Worm (Caenorhabditis elegans): Measurements from ENCODE around the gene C50E3.15.

ce11 chrV:7612044-7612443 is 6.2 kb upstream of the C50E3.15 start, which contains the start of gene clec-215:
- TF ChIP-seq K12H6.12 (tag; optimal IDR thresholded peaks at IDR 0.05) (no peak), nhr-27 (tag; optimal IDR thresholded peaks at IDR 0.05) (no peak), B0336.3 (GFP tag; IDR thresholded peaks at IDR 0.05) (no peak)

Measured in whole organism, young adult.